Fruit fly (Drosophila melanogaster): Measurements from ENCODE around the gene CG15725.
A peak's percentile ranks its signal among the peaks of the same experiment; 100 is the strongest.

The CG15725 gene

DNA sequence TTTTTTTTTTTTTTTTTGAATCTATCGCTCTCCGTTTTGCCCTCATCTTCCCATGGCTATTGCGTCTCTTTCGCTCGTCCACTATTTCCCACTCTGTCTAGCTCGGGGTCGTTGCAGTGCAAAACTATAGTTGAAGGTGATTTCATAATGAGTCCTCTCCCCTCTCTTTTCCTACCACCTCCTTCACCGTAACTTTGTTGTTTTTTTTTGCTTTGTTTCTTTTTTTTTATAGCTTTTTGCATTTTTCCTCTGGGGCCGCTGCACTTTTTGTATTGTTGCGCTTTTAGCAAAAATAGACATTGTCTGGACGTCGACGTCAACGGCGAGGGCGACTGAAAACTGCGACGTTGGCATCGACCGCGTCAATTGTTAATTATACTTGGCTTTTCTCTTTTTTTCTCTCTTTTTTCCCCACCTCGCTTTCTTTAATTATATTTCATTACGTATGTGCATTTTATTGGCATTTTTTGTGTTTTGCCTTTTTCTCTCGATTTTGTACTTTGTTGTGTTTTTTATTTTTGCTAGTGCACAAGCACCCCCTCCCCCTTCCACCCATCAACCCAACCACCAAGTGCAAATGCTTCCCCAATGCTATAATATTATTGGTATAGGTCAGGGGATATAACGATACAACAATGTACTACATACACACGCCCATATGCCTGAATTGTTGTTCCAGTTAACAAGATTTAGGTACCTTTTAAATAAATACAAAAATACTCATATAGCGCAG is 19.7 kb downstream of the CG15725 start (continued):
- peak; percentile 43 for TF ChIP-seq Eip75B (GFP tag; optimal IDR thresholded peaks at IDR 0.05)
- TF ChIP-seq svp (GFP tag), result no peak
- peak; percentile 83 for TF ChIP-seq Gug (GFP tag; IDR thresholded peaks at IDR 0.05)

DNA sequence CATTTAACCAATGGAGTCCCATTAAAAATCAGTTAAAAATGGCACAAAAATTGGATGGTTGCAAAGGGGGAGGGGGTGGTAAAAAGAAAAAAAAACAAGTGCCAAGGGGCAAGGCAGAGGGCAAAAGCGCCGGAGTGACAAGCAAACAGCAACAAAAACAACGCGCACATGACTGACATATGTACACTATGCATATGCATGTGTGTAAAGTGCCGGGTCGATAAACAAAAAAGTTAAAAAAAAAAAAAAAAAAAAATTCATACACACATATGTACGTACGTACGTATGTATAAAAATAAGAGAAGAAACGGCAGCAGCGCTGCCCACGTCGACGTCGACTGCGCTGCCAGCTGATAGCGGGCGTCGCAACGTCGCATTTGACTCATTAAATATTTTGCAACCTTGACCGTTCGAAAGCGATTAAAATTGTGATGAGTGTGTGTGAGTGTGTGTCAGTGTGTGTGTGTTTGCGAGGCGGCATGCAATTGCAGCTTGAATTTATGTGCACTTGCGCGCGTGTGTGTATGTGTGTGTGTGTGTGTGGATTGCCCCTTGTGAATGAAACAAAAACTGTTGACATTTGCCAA is 22.1 kb downstream of the CG15725 start:
- TF ChIP-seq Ets96B (tag; optimal IDR thresholded peaks at IDR 0.05) (no peak), CG15336 (GFP tag; IDR thresholded peaks at IDR 0.05) (peak; percentile 30; the same call in 1 of the 2 replicates), CG11902 (GFP tag; optimal IDR thresholded peaks at IDR 0.05) (no peak), dsx (GFP tag; optimal IDR thresholded peaks at IDR 0.05; ENCODE audit: poor library complexity, severe bottlenecking) (no peak), CG1621 (tag; optimal IDR thresholded peaks at IDR 0.05) (no peak), CG3032 (tag; optimal IDR thresholded peaks at IDR 0.05) (no peak), lz (GFP tag; optimal IDR thresholded peaks at IDR 0.05) (no peak), CG4318 (GFP tag; optimal IDR thresholded peaks at IDR 0.05) (no peak), svp (GFP tag) (peak; percentile 85), CG11762 (GFP tag; optimal IDR thresholded peaks at IDR 0.05; ENCODE audit: insufficient read depth) (no peak), CG6808 (GFP tag; optimal IDR thresholded peaks at IDR 0.05) (no peak), CG10669 (GFP tag; optimal IDR thresholded peaks at IDR 0.05) (no peak), acj6 (GFP tag; optimal IDR thresholded peaks at IDR 0.05) (no peak), Eip93F (GFP tag; optimal IDR thresholded peaks at IDR 0.05) (peak; percentile 15), ss (GFP tag; optimal IDR thresholded peaks at IDR 0.05) (peak; percentile 32 to 36), Ets21C (GFP tag; optimal IDR thresholded peaks at IDR 0.05) (no peak), CG34406 (GFP tag; optimal IDR thresholded peaks at IDR 0.05) (peak; percentile 30), CG31627 (GFP tag; optimal IDR thresholded peaks at IDR 0.05) (no peak), fkh (GFP tag; optimal IDR thresholded peaks at IDR 0.05) (peak; percentile 31), CG8119 (GFP tag; IDR thresholded peaks at IDR 0.05) (peak; percentile 41; the same call in 2 of the 3 replicates), pdm3 (GFP tag; optimal IDR thresholded peaks at IDR 0.05) (no peak), CG9139 (GFP tag; optimal IDR thresholded peaks at IDR 0.05) (no peak), eg (GFP tag; IDR thresholded peaks at IDR 0.05) (no peak), Lpt (GFP tag; optimal IDR thresholded peaks at IDR 0.05) (no peak), CG16779 (tag; optimal IDR thresholded peaks at IDR 0.05) (no peak), Hr38 (GFP tag; optimal IDR thresholded peaks at IDR 0.05) (no peak), spab (GFP tag; optimal IDR thresholded peaks at IDR 0.05) (no peak), net (GFP tag; optimal IDR thresholded peaks at IDR 0.05) (no peak), salr (GFP tag; optimal IDR thresholded peaks at IDR 0.05) (no peak), Met (GFP tag; optimal IDR thresholded peaks at IDR 0.05) (no peak), fd85E (GFP tag; optimal IDR thresholded peaks at IDR 0.05) (no peak), vri (GFP tag; optimal IDR thresholded peaks at IDR 0.05) (peak; percentile 58), OdsH (GFP tag; optimal IDR thresholded peaks at IDR 0.05) (no peak), Eip78C (GFP tag) (peak; percentile 76), CG8632 (GFP tag; optimal IDR thresholded peaks at IDR 0.05) (no peak), achi (GFP tag; optimal IDR thresholded peaks at IDR 0.05) (no peak), Smox (GFP tag; optimal IDR thresholded peaks at IDR 0.05) (no peak), CG32006 (GFP tag; optimal IDR thresholded peaks at IDR 0.05) (no peak), Blimp-1 (GFP tag; optimal IDR thresholded peaks at IDR 0.05) (no peak), CG6276 (GFP tag; optimal IDR thresholded peaks at IDR 0.05) (no peak), CG6163 (GFP tag; IDR thresholded peaks at IDR 0.05) (peak; percentile 63; the same call in 2 of the 3 replicates), CG10631 (GFP tag; optimal IDR thresholded peaks at IDR 0.05) (no peak), Hr39 (GFP tag; optimal IDR thresholded peaks at IDR 0.05) (no peak), CG8319 (GFP tag; optimal IDR thresholded peaks at IDR 0.05) (no peak), Gug (GFP tag; IDR thresholded peaks at IDR 0.05) (no peak), Eip75B (GFP tag; optimal IDR thresholded peaks at IDR 0.05) (peak; percentile 46), dac (GFP tag; optimal IDR thresholded peaks at IDR 0.05) (no peak), CG3919 (GFP tag; optimal IDR thresholded peaks at IDR 0.05) (peak; percentile 31)

Data from whole organism, prepupa.